Worm (Caenorhabditis elegans) whole organism, L3 larva: ENCODE measurements around the gene snap-29.

Source experiments
- ama-1 ChIP-seq: fragments of 150-350 bp; optimal IDR thresholded peaks from 2 replicates; lab custom pipeline; 2018
- elt-3 ChIP-seq, 3 experiments: fragments of 150-350 bp in 1 of 3; sonication (generic microtip) in 2 of 3; optimal IDR thresholded peaks; 2 replicates in 2 of 3; 4 replicates in 1 of 3; lab custom pipeline; 2014 to 2017; ENCODE audit warnings: missing biosample characterization in 3 of 3, missing genetic modification characterization in 3 of 3
- fkh-10 ChIP-seq: sonication (generic microtip); optimal IDR thresholded peaks from 2 replicates; lab custom pipeline; 2017; ENCODE audit warnings: missing biosample characterization, missing genetic modification reagents, missing genetic modification characterization
- fos-1 ChIP-seq: fragments of 150-350 bp; optimal IDR thresholded peaks from 2 replicates; lab custom pipeline; 2014; ENCODE audit warnings: missing biosample characterization, missing genetic modification characterization
- jun-1 ChIP-seq: fragments of 150-350 bp; optimal IDR thresholded peaks from 2 replicates; lab custom pipeline; 2014; ENCODE audit warnings: missing biosample characterization, missing genetic modification reagents, missing genetic modification characterization
- mdl-1 ChIP-seq: fragments of 150-350 bp; optimal IDR thresholded peaks from 2 replicates; lab custom pipeline; 2014; ENCODE audit warnings: missing biosample characterization, missing genetic modification characterization
- mml-1 ChIP-seq: fragments of 150-350 bp; sonication (generic microtip); optimal IDR thresholded peaks from 3 replicates; lab custom pipeline; 2014; ENCODE audit warnings: missing biosample characterization, missing genetic modification characterization
- nhr-28 ChIP-seq: fragments of 150-350 bp; optimal IDR thresholded peaks from 2 replicates; lab custom pipeline; 2014; ENCODE audit warnings: missing biosample characterization, missing genetic modification characterization
- nhr-76 ChIP-seq: fragments of 150-350 bp; sonication (generic microtip); optimal IDR thresholded peaks from 5 replicates; lab custom pipeline; 2014; ENCODE audit warnings: missing biosample characterization, missing genetic modification characterization
- pha-4 ChIP-seq: fragments of 150-350 bp; optimal IDR thresholded peaks from 2 replicates; lab custom pipeline; 2014; ENCODE audit warnings: missing biosample characterization, missing genetic modification reagents, missing genetic modification characterization
- snpc-4 ChIP-seq: fragments of 150-350 bp; optimal IDR thresholded peaks from 2 replicates; lab custom pipeline; 2014; ENCODE audit warnings: missing biosample characterization, missing genetic modification characterization
- tbx-2 ChIP-seq: sonication (generic microtip); optimal IDR thresholded peaks from 2 replicates; lab custom pipeline; 2016; ENCODE audit warnings: mild to moderate bottlenecking, missing genetic modification characterization, missing compliant biosample characterization
- unc-62 ChIP-seq: fragments of 150-350 bp; sonication (generic microtip); optimal IDR thresholded peaks from 4 replicates; lab custom pipeline; 2014; ENCODE audit warnings: missing biosample characterization, missing genetic modification reagents, missing genetic modification characterization
- ztf-11 ChIP-seq: fragments of 150-350 bp; optimal IDR thresholded peaks from 2 replicates; lab custom pipeline; 2014; ENCODE audit warnings: missing biosample characterization, missing genetic modification characterization

DNA sequence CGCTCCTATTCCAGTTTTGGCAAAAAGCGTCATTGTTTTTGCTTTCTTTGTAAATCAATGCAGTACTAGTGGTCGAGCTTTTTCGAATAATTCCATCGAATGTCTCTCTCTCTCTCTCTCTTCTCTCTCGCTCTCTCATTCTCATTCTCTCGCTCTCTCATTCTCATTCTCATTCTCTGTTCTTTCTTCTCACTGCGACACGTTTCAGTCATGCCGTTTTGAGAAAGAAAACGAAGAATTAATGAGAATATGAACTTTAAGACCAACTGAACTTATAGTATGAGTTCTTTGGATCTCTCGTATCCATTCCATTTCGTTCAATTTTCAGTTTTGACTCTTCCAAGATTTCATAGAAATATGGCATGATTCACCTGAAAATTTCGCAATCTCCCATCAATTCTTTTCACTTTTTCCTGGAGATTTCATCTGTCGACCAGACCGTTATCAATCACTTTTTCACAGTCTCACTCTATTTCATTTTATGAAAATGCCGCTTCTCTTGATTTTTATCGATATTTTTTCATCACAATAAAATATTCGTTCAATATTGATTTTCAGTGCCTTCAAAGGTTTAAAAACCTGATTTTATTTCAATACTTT, 3.5 kb upstream of the snap-29 start:
- TF ChIP-seq nhr-76 (tag; lab: Kevin White, UChicago) (no peak), nhr-28 (tag; lab: Kevin White, UChicago) (no peak), unc-62 (GFP tag; lab: Kevin White, UChicago) (no peak), mdl-1 (tag; lab: Kevin White, UChicago) (no peak), fkh-10 (GFP tag; lab: Kevin White, UChicago) (no peak), ama-1 (lab: Kevin White, UChicago) (no peak), elt-3 (tag; optimal IDR thresholded peaks at IDR 0.05; lab: Kevin White, UChicago) (no peak), fos-1 (no peak), snpc-4 (tag; lab: Kevin White, UChicago) (no peak), pha-4 (tag; lab: Kevin White, UChicago) (no peak), jun-1 (tag; lab: Kevin White, UChicago) (no peak), tbx-2 (tag; lab: Kevin White, UChicago) (no peak), ztf-11 (no peak), mml-1 (tag; lab: Kevin White, UChicago) (no peak)
